Worm (Caenorhabditis elegans) whole organism, young adult: ENCODE data around the gene srw-79.

Experiments
- C06A6.2 ChIP-seq: fragments of 200-800 bp; sonication (Bioruptor generic); conservative IDR thresholded peaks from 2 replicates; pipeline ENCODE4 v1.3.6; 2022; ENCODE audit warnings: missing genetic modification characterization, missing compliant biosample characterization
- D2030.7 ChIP-seq: fragments of 200-800 bp; sonication (Bioruptor generic); IDR thresholded peaks from 2 replicates; pipeline ENCODE4 v1.3.6; 2022; ENCODE audit warnings: missing genetic modification reagents, missing genetic modification characterization, missing compliant biosample characterization
- F10E7.11 ChIP-seq: sonication (generic microtip); optimal IDR thresholded peaks from 2 replicates; lab custom pipeline; 2017; ENCODE audit warnings: mild to moderate bottlenecking, missing genetic modification characterization, moderate library complexity, missing compliant biosample characterization
- F39B2.1 ChIP-seq: fragments of 200-800 bp; sonication (Bioruptor generic); IDR thresholded peaks from 2 replicates; pipeline ENCODE4 v1.3.6; 2022; ENCODE audit warnings: missing genetic modification reagents, missing genetic modification characterization, missing compliant biosample characterization
- F55B11.4 ChIP-seq: sonication (generic microtip); optimal IDR thresholded peaks from 2 replicates; lab custom pipeline; 2016; ENCODE audit warnings: missing compliant biosample characterization, missing genetic modification characterization, borderline replicate concordance; ENCODE audit not compliant: insufficient read depth
- K11D2.4 ChIP-seq: fragments of 200-800 bp; sonication (Bioruptor generic); IDR thresholded peaks from 2 replicates; pipeline ENCODE4 v1.3.6; 2022; ENCODE audit warnings: missing genetic modification reagents, missing genetic modification characterization, missing compliant biosample characterization
- ZK185.1 ChIP-seq: sonication (generic microtip); optimal IDR thresholded peaks from 2 replicates; lab custom pipeline; 2016; ENCODE audit warnings: mild to moderate bottlenecking, missing genetic modification characterization, missing compliant biosample characterization; ENCODE audit not compliant: poor library complexity, severe bottlenecking
- akir-1 ChIP-seq: fragments of 200-800 bp; sonication (Bioruptor generic); optimal IDR thresholded peaks from 2 replicates; lab custom pipeline; 2018; ENCODE audit warnings: mild to moderate bottlenecking, missing genetic modification characterization, moderate library complexity, missing compliant biosample characterization
- athp-1 ChIP-seq: sonication (generic microtip); optimal IDR thresholded peaks from 2 replicates; lab custom pipeline; 2017; ENCODE audit warnings: mild to moderate bottlenecking, missing genetic modification characterization, missing compliant biosample characterization
- attf-6 ChIP-seq: fragments of 200-800 bp; sonication (Bioruptor generic); IDR thresholded peaks from 2 replicates; pipeline ENCODE4 v1.3.6; 2022; ENCODE audit warnings: missing genetic modification reagents, missing genetic modification characterization, missing compliant biosample characterization
- bed-1 ChIP-seq: fragments of 200-800 bp; sonication (Bioruptor generic); IDR thresholded peaks from 2 replicates; pipeline ENCODE4 v1.3.6; 2022; ENCODE audit warnings: missing genetic modification reagents, missing genetic modification characterization, missing compliant biosample characterization
- cebp-2 ChIP-seq: fragments of 200-800 bp; sonication (Bioruptor generic); IDR thresholded peaks from 2 replicates; pipeline ENCODE4 v1.3.6; 2022; ENCODE audit warnings: missing genetic modification characterization, missing compliant biosample characterization
- ceh-40 ChIP-seq: fragments of 200-800 bp; sonication (Bioruptor generic); IDR thresholded peaks from 2 replicates; pipeline ENCODE4 v1.3.6; 2022; ENCODE audit warnings: missing genetic modification characterization, missing compliant biosample characterization
- ceh-79 ChIP-seq: sonication (generic microtip); optimal IDR thresholded peaks from 2 replicates; lab custom pipeline; 2017; ENCODE audit warnings: mild to moderate bottlenecking, missing genetic modification characterization, missing compliant biosample characterization
- ceh-91 ChIP-seq: fragments of 200-800 bp; sonication (Bioruptor generic); IDR thresholded peaks from 2 replicates; pipeline ENCODE4 v1.3.6; 2022; ENCODE audit warnings: missing genetic modification reagents, missing genetic modification characterization, missing compliant biosample characterization
- chd-7 ChIP-seq: sonication (generic microtip); optimal IDR thresholded peaks from 2 replicates; lab custom pipeline; 2016; ENCODE audit warnings: mild to moderate bottlenecking, missing genetic modification characterization, moderate library complexity, missing compliant biosample characterization
- die-1 ChIP-seq: sonication (generic microtip); optimal IDR thresholded peaks from 2 replicates; lab custom pipeline; 2016; ENCODE audit warnings: missing genotype, mild to moderate bottlenecking, missing genetic modification characterization, missing compliant biosample characterization
- egl-44 ChIP-seq: fragments of 200-800 bp; sonication (Bioruptor generic); IDR thresholded peaks from 2 replicates; pipeline ENCODE4 v1.3.6; 2022; ENCODE audit warnings: missing genetic modification reagents, missing genetic modification characterization, missing compliant biosample characterization
- egrh-3 ChIP-seq: fragments of 200-800 bp; sonication (Bioruptor generic); IDR thresholded peaks from 2 replicates; pipeline ENCODE4 v1.3.6; 2022; ENCODE audit warnings: missing genetic modification reagents, missing genetic modification characterization, missing compliant biosample characterization
- fkh-3 ChIP-seq: sonication (generic microtip); optimal IDR thresholded peaks from 2 replicates; lab custom pipeline; 2016; ENCODE audit warnings: mild to moderate bottlenecking, missing genetic modification characterization, missing compliant biosample characterization
- him-1 ChIP-seq: sonication (generic microtip); optimal IDR thresholded peaks from 2 replicates; lab custom pipeline; 2016; ENCODE audit warnings: missing genotype, missing genetic modification reagents, missing genetic modification characterization, missing compliant biosample characterization
- hlh-26 ChIP-seq: fragments of 200-800 bp; sonication (Bioruptor generic); conservative IDR thresholded peaks from 2 replicates; pipeline ENCODE4 v1.3.6; 2022; ENCODE audit warnings: missing genetic modification reagents, missing genetic modification characterization, missing compliant biosample characterization
- hmg-1.2 ChIP-seq: fragments of 200-800 bp; sonication (Bioruptor generic); IDR thresholded peaks from 2 replicates; pipeline ENCODE4 v1.3.6; 2022; ENCODE audit warnings: missing genetic modification reagents, missing genetic modification characterization, missing compliant biosample characterization
- lag-1 ChIP-seq: fragments of 200-800 bp; sonication (Bioruptor generic); IDR thresholded peaks from 2 replicates; pipeline ENCODE4 v1.3.6; 2022; ENCODE audit warnings: missing genetic modification reagents, missing genetic modification characterization, missing compliant biosample characterization
- lin-26 ChIP-seq: fragments of 200-800 bp; sonication (Bioruptor generic); IDR thresholded peaks from 2 replicates; pipeline ENCODE4 v1.3.6; 2022; ENCODE audit warnings: missing genetic modification reagents, missing genetic modification characterization, missing compliant biosample characterization
- lin-40 ChIP-seq: sonication (generic microtip); optimal IDR thresholded peaks from 2 replicates; lab custom pipeline; 2016; ENCODE audit warnings: missing genetic modification characterization, mild to moderate bottlenecking, missing compliant biosample characterization, missing genotype, missing genetic modification reagents
- lir-1 ChIP-seq: fragments of 200-800 bp; sonication (Bioruptor generic); conservative IDR thresholded peaks from 2 replicates; pipeline ENCODE4 v1.3.6; 2022; ENCODE audit warnings: missing genetic modification reagents, missing genetic modification characterization, missing compliant biosample characterization
- madf-3 ChIP-seq: fragments of 200-800 bp; sonication (Bioruptor generic); IDR thresholded peaks from 2 replicates; pipeline ENCODE4 v1.3.6; 2022; ENCODE audit warnings: missing genetic modification reagents, missing genetic modification characterization, missing compliant biosample characterization
- madf-6 ChIP-seq: fragments of 200-800 bp; sonication (Bioruptor generic); IDR thresholded peaks from 2 replicates; pipeline ENCODE4 v1.3.6; 2022; ENCODE audit warnings: missing genetic modification reagents, missing genetic modification characterization, missing compliant biosample characterization
- mcd-1 ChIP-seq: fragments of 200-800 bp; sonication (Bioruptor generic); IDR thresholded peaks from 2 replicates; pipeline ENCODE4 v1.3.6; 2022; ENCODE audit warnings: missing genetic modification reagents, missing genetic modification characterization, missing compliant biosample characterization
- mxl-1 ChIP-seq: sonication (generic microtip); optimal IDR thresholded peaks from 2 replicates; lab custom pipeline; 2016; ENCODE audit warnings: missing genetic modification characterization, missing compliant biosample characterization
- nfyb-1 ChIP-seq: fragments of 200-800 bp; sonication (Bioruptor generic); IDR thresholded peaks from 2 replicates; pipeline ENCODE4 v1.3.6; 2022; ENCODE audit warnings: missing genetic modification reagents, missing genetic modification characterization, missing compliant biosample characterization
- nhr-179 ChIP-seq: sonication (generic microtip); optimal IDR thresholded peaks from 2 replicates; lab custom pipeline; 2016; ENCODE audit warnings: mild to moderate bottlenecking, missing genetic modification characterization, missing compliant biosample characterization
- nhr-80 ChIP-seq: sonication (generic microtip); optimal IDR thresholded peaks from 2 replicates; lab custom pipeline; 2016; ENCODE audit warnings: missing genetic modification characterization, missing compliant biosample characterization
- nhr-90 ChIP-seq: sonication (generic microtip); optimal IDR thresholded peaks from 2 replicates; lab custom pipeline; 2016; ENCODE audit warnings: missing genotype, mild to moderate bottlenecking, missing genetic modification characterization, missing compliant biosample characterization
- pbrm-1 ChIP-seq: fragments of 200-800 bp; sonication (Bioruptor generic); IDR thresholded peaks from 2 replicates; pipeline ENCODE4 v1.3.6; 2022; ENCODE audit warnings: missing genetic modification reagents, missing genetic modification characterization, missing compliant biosample characterization
- pha-4 ChIP-seq: fragments of 150-350 bp; sonication (generic microtip); optimal IDR thresholded peaks from 2 replicates; lab custom pipeline; 2014; ENCODE audit warnings: missing biosample characterization, missing genetic modification reagents, missing genetic modification characterization
- repo-1 ChIP-seq: sonication (generic microtip); optimal IDR thresholded peaks from 2 replicates; lab custom pipeline; 2017; ENCODE audit warnings: mild to moderate bottlenecking, missing genetic modification characterization, missing compliant biosample characterization
- somi-1 ChIP-seq: fragments of 200-800 bp; sonication (Bioruptor generic); optimal IDR thresholded peaks from 2 replicates; lab custom pipeline; 2018; ENCODE audit warnings: mild to moderate bottlenecking, missing genetic modification characterization, missing compliant biosample characterization
- tbp1 ChIP-seq: fragments of 200-800 bp; sonication (Bioruptor generic); optimal IDR thresholded peaks from 2 replicates; lab custom pipeline; 2018; ENCODE audit warnings: mild to moderate bottlenecking, missing genetic modification characterization, missing compliant biosample characterization
- tbx-9 ChIP-seq: sonication (generic microtip); optimal IDR thresholded peaks from 2 replicates; lab custom pipeline; 2016; ENCODE audit warnings: borderline replicate concordance, missing genetic modification characterization, inconsistent platforms, missing compliant biosample characterization
- xnd-1 ChIP-seq: sonication (generic microtip); optimal IDR thresholded peaks from 2 replicates; lab custom pipeline; 2016; ENCODE audit warnings: missing genotype, missing genetic modification reagents, missing genetic modification characterization, missing compliant biosample characterization
- zfh-2 ChIP-seq: fragments of 200-800 bp; sonication (Bioruptor generic); conservative IDR thresholded peaks from 2 replicates; pipeline ENCODE4 v1.3.6; 2022; ENCODE audit warnings: missing genetic modification reagents, missing genetic modification characterization, missing compliant biosample characterization
- ztf-25 ChIP-seq: fragments of 200-800 bp; sonication (Bioruptor generic); IDR thresholded peaks from 2 replicates; pipeline ENCODE4 v1.3.6; 2022; ENCODE audit warnings: missing genetic modification reagents, missing genetic modification characterization, missing compliant biosample characterization
- ztf-28 ChIP-seq: fragments of 200-800 bp; sonication (Bioruptor generic); IDR thresholded peaks from 2 replicates; pipeline ENCODE4 v1.3.6; 2022; ENCODE audit warnings: missing genetic modification reagents, missing genetic modification characterization, missing compliant biosample characterization

Gene srw-79

ce11 chrII:2919074-2919857 is 27.3 kb upstream of the srw-79 start, which contains the start of the genes ncap-1 and Y110A2AR.1 (continued):
- no peak for TF ChIP-seq nhr-90 (tag; lab: Kevin White, UChicago)
- TF ChIP-seq D2030.7 (GFP tag; lab: Robert Waterston, UW) = peak; percentile 86
- TF ChIP-seq madf-3 (GFP tag; lab: Robert Waterston, UW) = no peak
- TF ChIP-seq him-1 = no peak
- no peak for TF ChIP-seq lin-40
- no peak for TF ChIP-seq tbx-9
- peak; percentile 16 for TF ChIP-seq athp-1 (tag; lab: Kevin White, UChicago)
- no peak for TF ChIP-seq fkh-3 (tag; lab: Kevin White, UChicago)
- TF ChIP-seq nhr-179 (tag; lab: Kevin White, UChicago) = no peak
- no peak for TF ChIP-seq ztf-28
- TF ChIP-seq lag-1 (GFP tag; lab: Robert Waterston, UW) = no peak
- TF ChIP-seq F39B2.1 (GFP tag; lab: Robert Waterston, UW) = no peak
- no peak for TF ChIP-seq repo-1 (tag; lab: Kevin White, UChicago)
- peak; percentile 93 for TF ChIP-seq madf-6 (GFP tag; lab: Robert Waterston, UW)
- TF ChIP-seq nhr-80 = no peak
- TF ChIP-seq xnd-1 (tag; lab: Kevin White, UChicago) = peak; percentile 98
- peak; percentile 25; the same call in 1 of the 2 replicates for TF ChIP-seq hmg-1.2 (GFP tag; lab: Robert Waterston, UW)
- TF ChIP-seq pha-4 (tag; lab: Kevin White, UChicago) = no peak
- no peak for TF ChIP-seq hlh-26 (GFP tag; lab: Robert Waterston, UW)
- no peak for TF ChIP-seq mxl-1
- no peak for TF ChIP-seq ZK185.1
- TF ChIP-seq tbp1 (GFP tag; lab: Kevin White, UChicago) = peak; percentile 28
- TF ChIP-seq die-1 (tag; lab: Kevin White, UChicago) = no peak

ce11 chrII:2920234-2920633 is 26.3 kb upstream of the srw-79 start:
- TF ChIP-seq egrh-3 (peak; percentile 77; the same call in 1 of the 2 replicates), mcd-1 (GFP tag; lab: Robert Waterston, UW) (peak; percentile 5; the same call in 1 of the 2 replicates), K11D2.4 (GFP tag; lab: Robert Waterston, UW) (no peak), zfh-2 (GFP tag; lab: Robert Waterston, UW) (peak; percentile 69), cebp-2 (no peak)

DNA sequence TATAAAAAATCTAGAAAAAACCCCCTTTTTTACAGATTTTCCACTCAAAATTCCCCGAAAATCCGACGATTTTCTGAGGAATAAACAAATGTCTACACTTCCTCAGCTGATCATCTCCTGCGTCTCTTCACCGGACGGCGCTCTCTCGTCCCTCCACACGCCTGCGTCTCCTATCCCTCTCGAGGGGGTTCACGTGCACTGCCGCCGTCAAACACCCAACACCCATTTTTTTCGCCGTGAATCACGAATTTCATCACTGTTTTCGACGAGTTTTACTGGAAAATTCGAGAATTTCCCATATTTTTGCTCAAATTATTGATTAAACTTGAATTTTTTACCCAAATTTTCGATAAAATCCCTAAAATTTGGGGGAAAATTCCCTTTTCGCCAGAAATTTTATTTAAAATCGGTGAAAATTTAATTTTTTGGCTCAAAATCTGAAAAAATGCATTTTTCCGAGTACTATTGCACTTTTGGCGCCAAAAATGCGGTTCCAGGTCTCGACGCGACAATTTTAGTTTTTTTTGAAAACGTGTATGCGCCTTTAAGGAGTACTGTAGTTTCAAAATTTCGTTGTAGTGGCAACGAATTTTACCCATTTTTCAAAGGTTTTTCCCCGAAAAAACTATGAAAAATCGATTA is 25.6 kb upstream of the srw-79 start:
- TF ChIP-seq bed-1 (0 out of 2 replicates have a peak, but pooled peaks have one; percentile 43), lir-1 (peak; percentile 7; the same call in 1 of the 2 replicates), ceh-79 (peak; percentile 68), madf-3 (GFP tag; lab: Robert Waterston, UW) (no peak; the same call in none of the 2 replicates), pbrm-1 (GFP tag; lab: Robert Waterston, UW) (peak; percentile 74), F10E7.11 (tag; lab: Kevin White, UChicago) (peak; percentile 37), lin-26 (GFP tag; lab: Robert Waterston, UW) (0 out of 2 replicates have a peak, but pooled peaks have one; percentile 67), somi-1 (no peak), F55B11.4 (tag; lab: Kevin White, UChicago) (no peak), ZK185.1 (no peak), egl-44 (no peak), nfyb-1 (no peak; the same call in 1 of the 2 replicates), chd-7 (tag; lab: Kevin White, UChicago) (peak; percentile 62), pha-4 (tag; lab: Kevin White, UChicago) (no peak), C06A6.2 (no peak), attf-6 (GFP tag; lab: Robert Waterston, UW) (no peak), ztf-25 (GFP tag; lab: Robert Waterston, UW) (no peak), ceh-91 (GFP tag; lab: Robert Waterston, UW) (peak; percentile 84), ceh-40 (no peak), him-1 (peak; percentile 34), akir-1 (GFP tag; lab: Kevin White, UChicago) (no peak)
